Fruit fly (Drosophila melanogaster): ENCODE measurements around the gene CG42393.

The CG42393 gene

dm6 chr3L:18014290-18014689 lies 28.2 kb upstream of the CG42393 start (continued):
- TF ChIP-seq ss (GFP tag; optimal IDR thresholded peaks at IDR 0.05), result no peak
- no peak for TF ChIP-seq CG32006 (GFP tag; optimal IDR thresholded peaks at IDR 0.05)
- TF ChIP-seq Hr38 (GFP tag; optimal IDR thresholded peaks at IDR 0.05), result no peak
- no peak for TF ChIP-seq CG11902 (GFP tag; optimal IDR thresholded peaks at IDR 0.05)
- no peak for TF ChIP-seq salr (GFP tag; optimal IDR thresholded peaks at IDR 0.05)
- TF ChIP-seq CG7368 (GFP tag; optimal IDR thresholded peaks at IDR 0.05), result no peak
- TF ChIP-seq fd85E (GFP tag; optimal IDR thresholded peaks at IDR 0.05), result no peak
- TF ChIP-seq OdsH (GFP tag; optimal IDR thresholded peaks at IDR 0.05), result no peak

- TF ChIP-seq Eip75B (GFP tag; optimal IDR thresholded peaks at IDR 0.05) (no peak), acj6 (GFP tag; optimal IDR thresholded peaks at IDR 0.05) (no peak), CG31627 (GFP tag; optimal IDR thresholded peaks at IDR 0.05) (no peak), fkh (GFP tag; optimal IDR thresholded peaks at IDR 0.05) (no peak), OdsH (GFP tag; optimal IDR thresholded peaks at IDR 0.05) (no peak), Ets21C (GFP tag; optimal IDR thresholded peaks at IDR 0.05) (no peak), CG4318 (GFP tag; optimal IDR thresholded peaks at IDR 0.05) (no peak), CG8119 (GFP tag; IDR thresholded peaks at IDR 0.05) (no peak), Hr4 (GFP tag; optimal IDR thresholded peaks at IDR 0.05) (no peak)
These were observed 27.2 kb upstream of the CG42393 start for dm6 chr3L:18015171-18015944.

dm6 chr3L:18016105-18016842 lies 26.3 kb upstream of the CG42393 start:
- no peak for TF ChIP-seq CG34406 (GFP tag; optimal IDR thresholded peaks at IDR 0.05)
- peak; percentile 45 for TF ChIP-seq Eip75B (GFP tag; optimal IDR thresholded peaks at IDR 0.05)
- TF ChIP-seq dsx (GFP tag; optimal IDR thresholded peaks at IDR 0.05; ENCODE audit: poor library complexity, severe bottlenecking), result peak; percentile 60
- TF ChIP-seq Hr4 (GFP tag; optimal IDR thresholded peaks at IDR 0.05), result no peak
- no peak for TF ChIP-seq CG8119 (GFP tag; IDR thresholded peaks at IDR 0.05)
- no peak for TF ChIP-seq acj6 (GFP tag; optimal IDR thresholded peaks at IDR 0.05)
- TF ChIP-seq dac (GFP tag; optimal IDR thresholded peaks at IDR 0.05), result no peak
- TF ChIP-seq Eip78C (GFP tag), result peak; percentile 53
- peak; percentile 18 for TF ChIP-seq fkh (GFP tag; optimal IDR thresholded peaks at IDR 0.05)
- TF ChIP-seq topi (GFP tag; optimal IDR thresholded peaks at IDR 0.05), result no peak
- no peak for TF ChIP-seq net (GFP tag; optimal IDR thresholded peaks at IDR 0.05)
- TF ChIP-seq Met (GFP tag; optimal IDR thresholded peaks at IDR 0.05), result no peak
- no peak for TF ChIP-seq fd59A (GFP tag; optimal IDR thresholded peaks at IDR 0.05)
- no peak for TF ChIP-seq CG32006 (GFP tag; optimal IDR thresholded peaks at IDR 0.05)
- TF ChIP-seq CG11902 (GFP tag; optimal IDR thresholded peaks at IDR 0.05), result no peak
- peak; percentile 50 for TF ChIP-seq Eip93F (GFP tag; optimal IDR thresholded peaks at IDR 0.05)
- TF ChIP-seq Blimp-1 (GFP tag; optimal IDR thresholded peaks at IDR 0.05), result peak; percentile 62
- TF ChIP-seq CG6808 (GFP tag; optimal IDR thresholded peaks at IDR 0.05), result peak; percentile 16
- TF ChIP-seq Sox102F (GFP tag; optimal IDR thresholded peaks at IDR 0.05), result no peak
- TF ChIP-seq CG10669 (GFP tag; optimal IDR thresholded peaks at IDR 0.05), result no peak
- TF ChIP-seq CG11762 (GFP tag; optimal IDR thresholded peaks at IDR 0.05; ENCODE audit: insufficient read depth), result no peak
- TF ChIP-seq CG8632 (GFP tag; optimal IDR thresholded peaks at IDR 0.05), result no peak
- TF ChIP-seq CG6792 (GFP tag; optimal IDR thresholded peaks at IDR 0.05), result no peak
- TF ChIP-seq Sox14 (GFP tag; optimal IDR thresholded peaks at IDR 0.05), result no peak
- peak; percentile 11 for TF ChIP-seq CG1621 (tag; optimal IDR thresholded peaks at IDR 0.05)
- TF ChIP-seq vri (GFP tag; optimal IDR thresholded peaks at IDR 0.05), result peak; percentile 52
- no peak for TF ChIP-seq achi (GFP tag; optimal IDR thresholded peaks at IDR 0.05)
- TF ChIP-seq ss (GFP tag; optimal IDR thresholded peaks at IDR 0.05), result peak; percentile 64 to 85
- no peak for TF ChIP-seq CG11294 (GFP tag; IDR thresholded peaks at IDR 0.05)
- peak; percentile 58 for TF ChIP-seq svp (GFP tag)
- no peak for TF ChIP-seq esn (GFP tag; optimal IDR thresholded peaks at IDR 0.05)
- no peak for TF ChIP-seq eg (GFP tag; IDR thresholded peaks at IDR 0.05)
- no peak for TF ChIP-seq CG8319 (GFP tag; optimal IDR thresholded peaks at IDR 0.05)
- peak; percentile 12 for TF ChIP-seq CG9139 (GFP tag; optimal IDR thresholded peaks at IDR 0.05)
- TF ChIP-seq Lpt (GFP tag; optimal IDR thresholded peaks at IDR 0.05), result no peak
- TF ChIP-seq Hr39 (GFP tag; optimal IDR thresholded peaks at IDR 0.05), result no peak
- TF ChIP-seq lz (GFP tag; optimal IDR thresholded peaks at IDR 0.05), result no peak

Data from whole organism, prepupa.